Fruit fly (Drosophila melanogaster) whole organism: ENCODE measurements around the gene CG14882.
A peak's percentile ranks its signal among the peaks of the same experiment; 100 is the strongest.

ENCODE experiments used
- CG8478 ChIP-seq: fragments of >200 bp; optimal IDR thresholded peaks from 2 replicates; lab custom pipeline; 2018; ENCODE audit warnings: inconsistent platforms
- Dll ChIP-seq: fragments of >200 bp; optimal IDR thresholded peaks from 2 replicates; lab custom pipeline; 2017
- EcR ChIP-seq, 2 experiments: fragments of >200 bp; optimal IDR thresholded peaks; 2 replicates each; lab custom pipeline; 2017; ENCODE audit warnings: missing biosample characterization in 2 of 2, missing genetic modification characterization in 2 of 2, missing genetic modification reagents in 2 of 2
- pan ChIP-seq: fragments of >200 bp; optimal IDR thresholded peaks from 2 replicates; lab custom pipeline; 2017
- psq ChIP-seq: fragments of >200 bp; optimal IDR thresholded peaks from 2 replicates; lab custom pipeline; 2017
- usp ChIP-seq: fragments of >200 bp; optimal IDR thresholded peaks from 2 replicates; lab custom pipeline; 2017; ENCODE audit warnings: missing biosample characterization, missing genetic modification characterization, mixed read lengths

CG14882 gene

dm6 chr3R:16452954-16453587 lies 10.1 kb downstream of the CG14882 start:
- no peak for TF ChIP-seq usp (GFP tag; lab: Kevin White, UChicago)
- peak; percentile 53 for TF ChIP-seq CG8478 (lab: Kevin White, UChicago)

dm6 chr3R:16453597-16453996 lies 10.6 kb downstream of the CG14882 start, which contains the start of gene Pak3:
Gene Pak3, minus strand, starts transcription at chr3R:16453821.
- TF ChIP-seq Dll (lab: Kevin White, UChicago): no peak
- no peak for TF ChIP-seq EcR (GFP tag; optimal IDR thresholded peaks at IDR 0.05; lab: Kevin White, UChicago)
- no peak for TF ChIP-seq usp (GFP tag; lab: Kevin White, UChicago)
- TF ChIP-seq CG8478 (lab: Kevin White, UChicago): no peak
- no peak for TF ChIP-seq pan (lab: Kevin White, UChicago)
- TF ChIP-seq psq (lab: Kevin White, UChicago): no peak

dm6 chr3R:16454192-16454591 lies 11.2 kb downstream of the CG14882 start, which contains the start of gene CG10405:
Gene CG10405, plus strand, starts transcription at chr3R:16454492.
- TF ChIP-seq usp (GFP tag; lab: Kevin White, UChicago): no peak
- no peak for TF ChIP-seq CG8478 (lab: Kevin White, UChicago)
- no peak for TF ChIP-seq pan (lab: Kevin White, UChicago)
- no peak for TF ChIP-seq Dll (lab: Kevin White, UChicago)
- no peak for TF ChIP-seq psq (lab: Kevin White, UChicago)
- TF ChIP-seq EcR (GFP tag; optimal IDR thresholded peaks at IDR 0.05; lab: Kevin White, UChicago): no peak

- TF ChIP-seq CG8478 (lab: Kevin White, UChicago) (no peak), psq (lab: Kevin White, UChicago) (no peak), Dll (lab: Kevin White, UChicago) (no peak)
Observed at dm6 chr3R:16455875-16456274, 12.9 kb downstream of the CG14882 start, which contains the start of gene CG14883. Gene CG14883, plus strand, starts transcription at chr3R:16456052.

- TF ChIP-seq psq (lab: Kevin White, UChicago): no peak
- TF ChIP-seq Dll (lab: Kevin White, UChicago): no peak
- TF ChIP-seq pan (lab: Kevin White, UChicago): no peak
- TF ChIP-seq EcR (GFP tag; optimal IDR thresholded peaks at IDR 0.05; lab: Kevin White, UChicago): no peak
- TF ChIP-seq CG8478 (lab: Kevin White, UChicago): no peak
Observed at dm6 chr3R:16456607-16457006, 13.6 kb downstream of the CG14882 start.

dm6 chr3R:16468556-16468955 lies 25.5 kb downstream of the CG14882 start:
- no peak for TF ChIP-seq EcR (GFP tag; optimal IDR thresholded peaks at IDR 0.05; lab: Kevin White, UChicago)
- no peak for TF ChIP-seq pan (lab: Kevin White, UChicago)
- no peak for TF ChIP-seq Dll (lab: Kevin White, UChicago)
- no peak for TF ChIP-seq psq (lab: Kevin White, UChicago)
- TF ChIP-seq usp (GFP tag; lab: Kevin White, UChicago): no peak
- TF ChIP-seq CG8478 (lab: Kevin White, UChicago): no peak

dm6 chr3R:16469501-16470263 lies 26.7 kb downstream of the CG14882 start, which contains the start of the genes CG42232 and CSN5:
Gene CG42232, minus strand, starts transcription at chr3R:16469663.
Gene CSN5, plus strand, starts transcription at chr3R:16470099.
- TF ChIP-seq usp (GFP tag; lab: Kevin White, UChicago) (no peak), Dll (lab: Kevin White, UChicago) (no peak), CG8478 (lab: Kevin White, UChicago) (no peak), pan (lab: Kevin White, UChicago) (no peak), EcR (GFP tag; optimal IDR thresholded peaks at IDR 0.05; lab: Kevin White, UChicago) (no peak), psq (lab: Kevin White, UChicago) (no peak)

- TF ChIP-seq psq (lab: Kevin White, UChicago) (no peak), CG8478 (lab: Kevin White, UChicago) (no peak), pan (lab: Kevin White, UChicago) (no peak), usp (GFP tag; lab: Kevin White, UChicago) (no peak), EcR (GFP tag; optimal IDR thresholded peaks at IDR 0.05; lab: Kevin White, UChicago) (no peak), Dll (lab: Kevin White, UChicago) (no peak)
Observed at dm6 chr3R:16472301-16472700, 29.3 kb downstream of the CG14882 start, which contains the start of gene Gyc89Da. Gene Gyc89Da, plus strand, starts transcription at chr3R:16472601.

- TF ChIP-seq EcR (GFP tag; optimal IDR thresholded peaks at IDR 0.05; lab: Kevin White, UChicago) (no peak), pan (lab: Kevin White, UChicago) (no peak), usp (GFP tag; lab: Kevin White, UChicago) (no peak), Dll (lab: Kevin White, UChicago) (no peak), psq (lab: Kevin White, UChicago) (no peak), CG8478 (lab: Kevin White, UChicago) (no peak)
Observed at dm6 chr3R:16476472-16476871, 33.5 kb downstream of the CG14882 start.

dm6 chr3R:16477033-16477432 lies 34.0 kb downstream of the CG14882 start, which contains the start of gene Gyc89Db:
Gene Gyc89Db, plus strand, starts transcription at chr3R:16477110.
- TF ChIP-seq CG8478 (lab: Kevin White, UChicago) (no peak), usp (GFP tag; lab: Kevin White, UChicago) (no peak), psq (lab: Kevin White, UChicago) (no peak), EcR (GFP tag; optimal IDR thresholded peaks at IDR 0.05; lab: Kevin White, UChicago) (no peak), pan (lab: Kevin White, UChicago) (no peak), Dll (lab: Kevin White, UChicago) (no peak)

- TF ChIP-seq EcR (GFP tag; optimal IDR thresholded peaks at IDR 0.05; lab: Kevin White, UChicago) (no peak), pan (lab: Kevin White, UChicago) (no peak), psq (lab: Kevin White, UChicago) (no peak)
Observed at dm6 chr3R:16480995-16481394, 38.0 kb downstream of the CG14882 start, which contains the start of gene Dhfr. Gene Dhfr, plus strand, starts transcription at chr3R:16481167.
